Fruit fly (Drosophila melanogaster) whole organism: ENCODE measurements around the gene CG17343.

Experiments
- CG8478 ChIP-seq: fragments of >200 bp; optimal IDR thresholded peaks from 2 replicates; lab custom pipeline; 2018; ENCODE audit warnings: inconsistent platforms
- EcR ChIP-seq, 2 experiments: fragments of >200 bp; optimal IDR thresholded peaks; 2 replicates each; lab custom pipeline; 2017; ENCODE audit warnings: missing biosample characterization in 2 of 2, missing genetic modification characterization in 2 of 2, missing genetic modification reagents in 2 of 2
- pan ChIP-seq: fragments of >200 bp; optimal IDR thresholded peaks from 2 replicates; lab custom pipeline; 2017
- psq ChIP-seq: fragments of >200 bp; optimal IDR thresholded peaks from 2 replicates; lab custom pipeline; 2017
- usp ChIP-seq: fragments of >200 bp; optimal IDR thresholded peaks from 2 replicates; lab custom pipeline; 2017; ENCODE audit warnings: missing biosample characterization, missing genetic modification characterization, mixed read lengths

dm6 chr2L:19057799-19058198 lies 6.9 kb upstream of the CG17343 start:
- TF ChIP-seq EcR (GFP tag; optimal IDR thresholded peaks at IDR 0.05; lab: Kevin White, UChicago) (no peak), CG8478 (no peak), psq (lab: Kevin White, UChicago) (no peak), pan (lab: Kevin White, UChicago) (no peak), usp (GFP tag; lab: Kevin White, UChicago) (no peak)
